Worm (Caenorhabditis elegans) whole organism, mixed stage, embryonic: ENCODE results near the gene hlh-10.

ENCODE experiments used
- M03D4.4 ChIP-seq: sonication (generic microtip); optimal IDR thresholded peaks from 2 replicates; lab custom pipeline; 2017; ENCODE audit warnings: mild to moderate bottlenecking, missing genetic modification characterization, missing compliant biosample characterization
- bed-3 ChIP-seq: fragments of 200-800 bp; sonication (Bioruptor generic); optimal IDR thresholded peaks from 3 replicates; lab custom pipeline; 2018; ENCODE audit warnings: mild to moderate bottlenecking, missing genetic modification characterization, moderate library complexity, missing compliant biosample characterization
- blmp-1 ChIP-seq: fragments of 150-350 bp; optimal IDR thresholded peaks from 2 replicates; lab custom pipeline; 2014; ENCODE audit warnings: missing biosample characterization, missing genetic modification characterization
- ceh-39 ChIP-seq: fragments of 150-350 bp; optimal IDR thresholded peaks from 2 replicates; lab custom pipeline; 2014; ENCODE audit warnings: missing biosample characterization, missing genetic modification characterization
- ceh-43 ChIP-seq: fragments of 200-800 bp; sonication (Bioruptor generic); optimal IDR thresholded peaks from 2 replicates; lab custom pipeline; 2018; ENCODE audit warnings: mild to moderate bottlenecking, missing genetic modification characterization, moderate library complexity, missing compliant biosample characterization
- ces-1 ChIP-seq: fragments of 150-350 bp; optimal IDR thresholded peaks from 2 replicates; lab custom pipeline; 2014; ENCODE audit warnings: missing biosample characterization, missing genetic modification reagents, missing genetic modification characterization
- cnd-1 ChIP-seq: fragments of 200-800 bp; sonication (Bioruptor generic); optimal IDR thresholded peaks from 2 replicates; lab custom pipeline; 2018; ENCODE audit warnings: mild to moderate bottlenecking, missing genetic modification characterization, missing compliant biosample characterization
- drap-1 ChIP-seq: fragments of 200-800 bp; sonication (Bioruptor generic); optimal IDR thresholded peaks from 3 replicates; lab custom pipeline; 2018; ENCODE audit warnings: mild to moderate bottlenecking, missing genetic modification characterization, missing compliant biosample characterization
- elt-1 ChIP-seq: sonication (generic microtip); optimal IDR thresholded peaks from 2 replicates; lab custom pipeline; 2017; ENCODE audit warnings: missing genetic modification characterization, mild to moderate bottlenecking, missing compliant biosample characterization, antibody characterized with exemption, moderate library complexity, borderline replicate concordance; ENCODE audit not compliant: insufficient read depth
- elt-3 ChIP-seq: fragments of 150-350 bp; optimal IDR thresholded peaks from 2 replicates; lab custom pipeline; 2014; ENCODE audit warnings: missing biosample characterization, missing genetic modification characterization
- flh-1 ChIP-seq: fragments of 200-800 bp; sonication (Bioruptor generic); optimal IDR thresholded peaks from 2 replicates; lab custom pipeline; 2018; ENCODE audit warnings: mild to moderate bottlenecking, missing genetic modification characterization, moderate library complexity, missing compliant biosample characterization
- hlh-1 ChIP-seq: fragments of 150-350 bp; optimal IDR thresholded peaks from 2 replicates; lab custom pipeline; 2014; ENCODE audit warnings: missing biosample characterization, missing genetic modification reagents, missing genetic modification characterization
- lin-13 ChIP-seq: fragments of 150-350 bp; optimal IDR thresholded peaks from 2 replicates; lab custom pipeline; 2014; ENCODE audit warnings: missing biosample characterization, missing genetic modification characterization
- lin-32 ChIP-seq: fragments of 200-800 bp; sonication (Bioruptor generic); optimal IDR thresholded peaks from 2 replicates; lab custom pipeline; 2018; ENCODE audit warnings: mild to moderate bottlenecking, missing genetic modification characterization, missing compliant biosample characterization
- lsy-2 ChIP-seq: fragments of 150-350 bp; optimal IDR thresholded peaks from 2 replicates; lab custom pipeline; 2014; ENCODE audit warnings: missing biosample characterization, missing genetic modification characterization
- mab-5 ChIP-seq: fragments of 150-350 bp; optimal IDR thresholded peaks from 2 replicates; lab custom pipeline; 2014; ENCODE audit warnings: missing biosample characterization, missing genetic modification characterization
- mep-1 ChIP-seq: fragments of 150-350 bp; optimal IDR thresholded peaks from 2 replicates; lab custom pipeline; 2017; ENCODE audit warnings: missing biosample characterization, missing genetic modification reagents, missing genetic modification characterization, inconsistent platforms
- mls-2 ChIP-seq: sonication (generic microtip); optimal IDR thresholded peaks from 2 replicates; lab custom pipeline; 2016; ENCODE audit warnings: mild to moderate bottlenecking, missing genetic modification characterization, moderate library complexity, missing compliant biosample characterization
- nhr-2 ChIP-seq: fragments of 150-350 bp; optimal IDR thresholded peaks from 2 replicates; lab custom pipeline; 2014; ENCODE audit warnings: missing biosample characterization, missing genetic modification characterization
- nhr-237 ChIP-seq: fragments of 150-350 bp; optimal IDR thresholded peaks from 2 replicates; lab custom pipeline; 2014; ENCODE audit warnings: missing biosample characterization, missing genetic modification characterization
- nhr-28 ChIP-seq: fragments of 150-350 bp; optimal IDR thresholded peaks from 2 replicates; lab custom pipeline; 2014; ENCODE audit warnings: missing biosample characterization, missing genetic modification characterization
- nhr-76 ChIP-seq: sonication (generic microtip); optimal IDR thresholded peaks from 2 replicates; lab custom pipeline; 2017; ENCODE audit warnings: missing biosample characterization, missing genetic modification characterization
- sem-2 ChIP-seq: fragments of 200-800 bp; sonication (Bioruptor generic); optimal IDR thresholded peaks from 2 replicates; lab custom pipeline; 2018; ENCODE audit warnings: mild to moderate bottlenecking, missing genetic modification characterization, missing compliant biosample characterization
- snpc-4 ChIP-seq: fragments of 150-350 bp; optimal IDR thresholded peaks from 2 replicates; lab custom pipeline; 2014; ENCODE audit warnings: missing biosample characterization, missing genetic modification characterization
- sptf-1 ChIP-seq: sonication (generic microtip); optimal IDR thresholded peaks from 2 replicates; lab custom pipeline; 2017; ENCODE audit warnings: mild to moderate bottlenecking, missing genetic modification characterization, moderate library complexity, missing compliant biosample characterization
- tbx-8 ChIP-seq: fragments of 200-800 bp; sonication (Bioruptor generic); optimal IDR thresholded peaks from 2 replicates; lab custom pipeline; 2018; ENCODE audit warnings: mild to moderate bottlenecking, missing genetic modification characterization, moderate library complexity, missing compliant biosample characterization
- unc-120 ChIP-seq: sonication (generic microtip); optimal IDR thresholded peaks from 2 replicates; lab custom pipeline; 2017; ENCODE audit warnings: missing genetic modification characterization, missing compliant biosample characterization; ENCODE audit not compliant: poor library complexity, severe bottlenecking
- unc-39 ChIP-seq: fragments of 150-350 bp; optimal IDR thresholded peaks from 2 replicates; lab custom pipeline; 2014; ENCODE audit warnings: missing biosample characterization, missing genetic modification characterization
- unc-62 ChIP-seq: fragments of 150-350 bp; optimal IDR thresholded peaks from 2 replicates; lab custom pipeline; 2014; ENCODE audit warnings: missing biosample characterization, missing genetic modification reagents, missing genetic modification characterization
- zip-8 ChIP-seq: fragments of 150-350 bp; optimal IDR thresholded peaks from 2 replicates; lab custom pipeline; 2014; ENCODE audit warnings: missing biosample characterization, missing genetic modification characterization
- ztf-11 ChIP-seq: fragments of 150-350 bp; optimal IDR thresholded peaks from 2 replicates; lab custom pipeline; 2014; ENCODE audit warnings: missing biosample characterization, missing genetic modification characterization

Gene hlh-10

ce11 chrV:9249932-9250331 lies 32.1 kb downstream of the hlh-10 start, which contains the start of gene ptd-2:
ptd-2 (plus strand) TSS chrV:9250232.
- TF ChIP-seq flh-1 (no peak), nhr-2 (no peak), bed-3 (GFP tag; lab: Kevin White, UChicago) (no peak), ceh-43 (GFP tag; lab: Kevin White, UChicago) (no peak), lin-13 (tag; lab: Kevin White, UChicago) (no peak), sem-2 (GFP tag; lab: Kevin White, UChicago) (no peak), mls-2 (no peak), M03D4.4 (tag; lab: Kevin White, UChicago) (no peak), unc-62 (GFP tag; lab: Kevin White, UChicago) (no peak), ceh-39 (tag; lab: Kevin White, UChicago) (no peak), unc-39 (tag; lab: Kevin White, UChicago) (no peak), unc-120 (tag; lab: Kevin White, UChicago) (no peak), elt-1 (tag; lab: Kevin White, UChicago) (no peak), blmp-1 (no peak), elt-3 (tag; lab: Kevin White, UChicago) (no peak), lsy-2 (tag; lab: Kevin White, UChicago) (no peak), tbx-8 (GFP tag; lab: Kevin White, UChicago) (no peak), ces-1 (GFP tag; lab: Kevin White, UChicago) (no peak), nhr-76 (tag; lab: Kevin White, UChicago) (no peak), sptf-1 (tag; lab: Kevin White, UChicago) (no peak)

- TF ChIP-seq ceh-43 (GFP tag; lab: Kevin White, UChicago) (no peak), ztf-11 (no peak), zip-8 (tag; lab: Kevin White, UChicago) (no peak), mep-1 (tag; lab: Kevin White, UChicago) (no peak), lin-32 (no peak), mab-5 (tag; lab: Kevin White, UChicago) (no peak), unc-39 (tag; lab: Kevin White, UChicago) (no peak), elt-3 (tag; lab: Kevin White, UChicago) (no peak), blmp-1 (no peak), drap-1 (GFP tag; lab: Kevin White, UChicago) (no peak), nhr-28 (tag; lab: Kevin White, UChicago) (no peak)
Measured at ce11 chrV:9249206-9249605, 32.8 kb downstream of the hlh-10 start, which contains the start of gene str-94. str-94 (minus strand) TSS chrV:9249306.

- TF ChIP-seq mab-5 (tag; lab: Kevin White, UChicago) (no peak), blmp-1 (no peak), unc-120 (tag; lab: Kevin White, UChicago) (peak; percentile 91), cnd-1 (peak; percentile 47), hlh-1 (tag; lab: Kevin White, UChicago) (peak; percentile 80), unc-62 (GFP tag; lab: Kevin White, UChicago) (peak; percentile 44), drap-1 (GFP tag; lab: Kevin White, UChicago) (peak; percentile 33), snpc-4 (tag; lab: Kevin White, UChicago) (no peak)
Measured at ce11 chrV:9247416-9247815, 34.6 kb downstream of the hlh-10 start.

ce11 chrV:9246260-9246659 lies 35.8 kb downstream of the hlh-10 start, which contains the start of gene aat-2:
aat-2 (minus strand) TSS chrV:9246360.
- TF ChIP-seq lin-32 (no peak), nhr-237 (tag; lab: Kevin White, UChicago) (no peak), M03D4.4 (tag; lab: Kevin White, UChicago) (no peak), mep-1 (tag; lab: Kevin White, UChicago) (no peak), mls-2 (no peak), bed-3 (GFP tag; lab: Kevin White, UChicago) (no peak), ceh-43 (GFP tag; lab: Kevin White, UChicago) (no peak), sem-2 (GFP tag; lab: Kevin White, UChicago) (no peak), cnd-1 (no peak), sptf-1 (tag; lab: Kevin White, UChicago) (no peak), unc-120 (tag; lab: Kevin White, UChicago) (no peak)
